Fruit fly (Drosophila melanogaster): ENCODE measurements around the gene kairos.

dm6 chrX:18303580-18304305 lies 52.2 kb downstream of the kairos start:
- TF ChIP-seq CG6854 (GFP tag; optimal IDR thresholded peaks at IDR 0.05) (no peak), svp (GFP tag) (no peak), CG8319 (GFP tag; optimal IDR thresholded peaks at IDR 0.05) (no peak), achi (GFP tag; optimal IDR thresholded peaks at IDR 0.05) (no peak), CG3032 (tag; optimal IDR thresholded peaks at IDR 0.05) (no peak), Sox14 (GFP tag; optimal IDR thresholded peaks at IDR 0.05) (no peak), CG6792 (GFP tag; optimal IDR thresholded peaks at IDR 0.05) (no peak), fd59A (GFP tag; optimal IDR thresholded peaks at IDR 0.05) (no peak), Gug (GFP tag; IDR thresholded peaks at IDR 0.05) (no peak), Lpt (GFP tag; optimal IDR thresholded peaks at IDR 0.05) (no peak)

All from whole organism, prepupa.